Worm (Caenorhabditis elegans) whole organism, L2 larva: ENCODE results near the gene gst-30.
A peak's percentile ranks its signal among the peaks of the same experiment; 100 is the strongest.

Experiments used
- C34F6.9 ChIP-seq: fragments of 150-350 bp; optimal IDR thresholded peaks from 2 replicates; lab custom pipeline; 2014; ENCODE audit warnings: missing biosample characterization, missing genetic modification characterization
- F13H6.1 ChIP-seq: sonication (generic microtip); optimal IDR thresholded peaks from 2 replicates; lab custom pipeline; 2016; ENCODE audit warnings: missing genetic modification characterization, missing compliant biosample characterization
- R02D3.7 ChIP-seq: fragments of 150-350 bp; optimal IDR thresholded peaks from 2 replicates; lab custom pipeline; 2014; ENCODE audit warnings: missing biosample characterization, missing genetic modification characterization
- Y55F3AM.14 ChIP-seq: fragments of 200-800 bp; sonication (Bioruptor generic); optimal IDR thresholded peaks from 2 replicates; lab custom pipeline; 2018; ENCODE audit warnings: mild to moderate bottlenecking, missing genetic modification characterization, missing compliant biosample characterization
- ZK546.5 ChIP-seq: sonication (generic microtip); optimal IDR thresholded peaks from 2 replicates; lab custom pipeline; 2017; ENCODE audit warnings: missing biosample characterization, missing genetic modification characterization
- alr-1 ChIP-seq: fragments of 150-350 bp; optimal IDR thresholded peaks from 2 replicates; lab custom pipeline; 2014; ENCODE audit warnings: missing biosample characterization, missing genetic modification characterization
- aly-2 ChIP-seq: fragments of 150-350 bp; optimal IDR thresholded peaks from 2 replicates; lab custom pipeline; 2014; ENCODE audit warnings: missing biosample characterization, missing genetic modification characterization
- ama-1 ChIP-seq: fragments of 150-350 bp; optimal IDR thresholded peaks from 2 replicates; lab custom pipeline; 2018; ENCODE audit warnings: inconsistent platforms
- blmp-1 ChIP-seq: sonication (generic microtip); optimal IDR thresholded peaks from 2 replicates; lab custom pipeline; 2017; ENCODE audit warnings: missing genetic modification characterization, mild to moderate bottlenecking, missing compliant biosample characterization, antibody characterized with exemption, moderate library complexity; ENCODE audit not compliant: insufficient read depth
- ceh-16 ChIP-seq: fragments of 150-350 bp; optimal IDR thresholded peaks from 2 replicates; lab custom pipeline; 2014; ENCODE audit warnings: missing biosample characterization, missing genetic modification characterization
- ceh-82 ChIP-seq: fragments of 150-350 bp; optimal IDR thresholded peaks from 2 replicates; lab custom pipeline; 2014; ENCODE audit warnings: missing biosample characterization, missing genetic modification characterization
- crh-2 ChIP-seq: sonication (generic microtip); optimal IDR thresholded peaks from 2 replicates; lab custom pipeline; 2017; ENCODE audit warnings: missing biosample characterization, missing genetic modification characterization
- egl-27 ChIP-seq: sonication (generic microtip); optimal IDR thresholded peaks from 3 replicates; lab custom pipeline; 2017; ENCODE audit warnings: missing biosample characterization, missing genetic modification reagents, missing genetic modification characterization
- elt-1 ChIP-seq: fragments of 150-350 bp; optimal IDR thresholded peaks from 2 replicates; lab custom pipeline; 2014; ENCODE audit warnings: missing biosample characterization, missing genetic modification characterization
- elt-3 ChIP-seq: sonication (generic microtip); optimal IDR thresholded peaks from 2 replicates; lab custom pipeline; 2017; ENCODE audit warnings: missing biosample characterization, missing genetic modification characterization
- fos-1 ChIP-seq: fragments of 150-350 bp; optimal IDR thresholded peaks from 2 replicates; lab custom pipeline; 2014; ENCODE audit warnings: missing biosample characterization, missing genetic modification characterization
- gmeb-1 ChIP-seq: fragments of 150-350 bp; optimal IDR thresholded peaks from 2 replicates; lab custom pipeline; 2014; ENCODE audit warnings: missing biosample characterization, missing genetic modification characterization
- lin-11 ChIP-seq: fragments of 150-350 bp; sonication (generic microtip); optimal IDR thresholded peaks from 2 replicates; lab custom pipeline; 2014; ENCODE audit warnings: missing biosample characterization, missing genetic modification characterization, inconsistent platforms, mixed read lengths
- lin-13 ChIP-seq: fragments of 150-350 bp; optimal IDR thresholded peaks from 2 replicates; lab custom pipeline; 2014; ENCODE audit warnings: missing biosample characterization, missing genetic modification reagents, missing genetic modification characterization
- lin-39 ChIP-seq: fragments of 150-350 bp; optimal IDR thresholded peaks from 2 replicates; lab custom pipeline; 2014; ENCODE audit warnings: missing biosample characterization, missing genetic modification reagents, missing genetic modification characterization
- lsy-2 ChIP-seq, 2 experiments: fragments of 150-350 bp in 1 of 2; sonication (generic microtip) in 1 of 2; optimal IDR thresholded peaks; 2 replicates each; lab custom pipeline; 2014 to 2017; ENCODE audit warnings: missing biosample characterization in 2 of 2, missing genetic modification characterization in 2 of 2
- mab-5 ChIP-seq: fragments of 150-350 bp; optimal IDR thresholded peaks from 2 replicates; lab custom pipeline; 2014; ENCODE audit warnings: missing biosample characterization, missing genetic modification characterization
- mbf-1 ChIP-seq: sonication (generic microtip); optimal IDR thresholded peaks from 2 replicates; lab custom pipeline; 2017; ENCODE audit warnings: missing biosample characterization, missing genetic modification characterization
- mdl-1 ChIP-seq, 2 experiments: fragments of 150-350 bp in 1 of 2; sonication (generic microtip) in 1 of 2; optimal IDR thresholded peaks; 2 replicates each; lab custom pipeline; 2017; ENCODE audit warnings: missing biosample characterization in 2 of 2, missing genetic modification characterization in 2 of 2
- nhr-10 ChIP-seq: sonication (generic microtip); optimal IDR thresholded peaks from 2 replicates; lab custom pipeline; 2017; ENCODE audit warnings: missing biosample characterization, missing genetic modification characterization
- nhr-12 ChIP-seq: fragments of 150-350 bp; optimal IDR thresholded peaks from 2 replicates; lab custom pipeline; 2014; ENCODE audit warnings: missing biosample characterization, missing genetic modification characterization
- nhr-129 ChIP-seq: fragments of 150-350 bp; optimal IDR thresholded peaks from 2 replicates; lab custom pipeline; 2014; ENCODE audit warnings: missing biosample characterization, missing genetic modification characterization
- nhr-23 ChIP-seq: fragments of 150-350 bp; optimal IDR thresholded peaks from 2 replicates; lab custom pipeline; 2014; ENCODE audit warnings: missing biosample characterization, missing genetic modification reagents, missing genetic modification characterization
- nhr-25 ChIP-seq: fragments of 150-350 bp; sonication (generic microtip); optimal IDR thresholded peaks from 3 replicates; lab custom pipeline; 2014; ENCODE audit warnings: missing biosample characterization, missing genetic modification characterization
- nhr-6 ChIP-seq: fragments of 150-350 bp; optimal IDR thresholded peaks from 2 replicates; lab custom pipeline; 2014; ENCODE audit warnings: missing biosample characterization, missing genetic modification characterization
- nhr-77 ChIP-seq: fragments of 150-350 bp; optimal IDR thresholded peaks from 2 replicates; lab custom pipeline; 2014; ENCODE audit warnings: missing biosample characterization, missing genetic modification characterization
- peb-1 ChIP-seq: fragments of 150-350 bp; optimal IDR thresholded peaks from 2 replicates; lab custom pipeline; 2014; ENCODE audit warnings: missing biosample characterization, missing genetic modification characterization
- sem-4 ChIP-seq: fragments of 150-350 bp; optimal IDR thresholded peaks from 2 replicates; lab custom pipeline; 2014; ENCODE audit warnings: missing biosample characterization, missing genetic modification reagents, missing genetic modification characterization
- sma-3 ChIP-seq: sonication (generic microtip); optimal IDR thresholded peaks from 2 replicates; lab custom pipeline; 2016; ENCODE audit warnings: missing genetic modification reagents, missing genetic modification characterization, missing compliant biosample characterization
- sma-9 ChIP-seq, 2 experiments: fragments of 150-350 bp in 1 of 2; sonication (generic microtip) in 1 of 2; optimal IDR thresholded peaks; 2 replicates each; lab custom pipeline; 2014 to 2016; ENCODE audit warnings: missing genetic modification characterization in 2 of 2, mild to moderate bottlenecking in 1 of 2, missing biosample characterization in 1 of 2, missing compliant biosample characterization in 1 of 2, missing genetic modification reagents in 1 of 2, moderate library complexity in 1 of 2
- snpc-4 ChIP-seq: fragments of 150-350 bp; optimal IDR thresholded peaks from 2 replicates; lab custom pipeline; 2014; ENCODE audit warnings: missing biosample characterization, missing genetic modification characterization
- unc-39 ChIP-seq: fragments of 150-350 bp; optimal IDR thresholded peaks from 2 replicates; lab custom pipeline; 2014; ENCODE audit warnings: missing biosample characterization, missing genetic modification characterization
- unc-55 ChIP-seq: fragments of 150-350 bp; sonication (generic microtip); optimal IDR thresholded peaks from 3 replicates; lab custom pipeline; 2014; ENCODE audit warnings: missing biosample characterization, missing genetic modification reagents, missing genetic modification characterization
- unc-62 ChIP-seq: fragments of 150-350 bp; optimal IDR thresholded peaks from 2 replicates; lab custom pipeline; 2014; ENCODE audit warnings: missing biosample characterization, missing genetic modification reagents, missing genetic modification characterization
- ztf-1 ChIP-seq: fragments of 200-800 bp; sonication (Bioruptor generic); conservative IDR thresholded peaks from 2 replicates; pipeline ENCODE4 v1.3.6; 2022; ENCODE audit warnings: missing genetic modification characterization, missing compliant biosample characterization
- ztf-11 ChIP-seq: sonication (generic microtip); optimal IDR thresholded peaks from 2 replicates; lab custom pipeline; 2017; ENCODE audit warnings: missing biosample characterization, missing genetic modification characterization
- ztf-4 ChIP-seq: fragments of 150-350 bp; optimal IDR thresholded peaks from 2 replicates; lab custom pipeline; 2014; ENCODE audit warnings: missing biosample characterization, missing genetic modification characterization

Gene gst-30

DNA sequence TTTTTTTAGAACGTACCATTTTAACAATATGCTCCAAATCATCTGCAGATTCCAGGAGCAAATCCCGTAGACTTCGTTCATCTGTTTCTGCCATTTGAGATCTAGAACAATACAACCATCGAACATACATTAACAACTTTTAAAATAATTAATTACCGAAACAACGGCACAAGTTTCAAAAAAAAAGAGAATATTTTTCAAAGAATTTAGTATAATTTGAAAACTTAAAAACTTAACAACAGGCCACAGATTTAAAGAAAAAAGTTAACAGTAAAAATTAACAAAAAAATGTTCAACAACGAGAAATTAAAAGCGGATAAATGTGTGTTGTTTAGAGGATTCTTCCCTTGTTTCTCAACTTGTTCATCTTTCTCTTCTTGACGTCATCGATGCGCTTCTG is 9.0 kb upstream of the gst-30 start, which contains the start of gene mdt-4:
mdt-4 (minus strand) TSS at position 101 of the 400 bp plus-strand sequence.
- TF ChIP-seq crh-2 (tag; lab: Kevin White, UChicago) = no peak
- TF ChIP-seq nhr-129 (tag; lab: Kevin White, UChicago) = no peak
- no peak for TF ChIP-seq mbf-1 (tag; lab: Kevin White, UChicago)
- TF ChIP-seq nhr-10 (tag; lab: Kevin White, UChicago) = no peak
- TF ChIP-seq R02D3.7 = no peak
- TF ChIP-seq egl-27 (tag; lab: Kevin White, UChicago) = no peak
- TF ChIP-seq peb-1 (tag; lab: Kevin White, UChicago) = no peak
- TF ChIP-seq mdl-1 (tag; optimal IDR thresholded peaks at IDR 0.05; lab: Kevin White, UChicago) = no peak
- no peak for TF ChIP-seq ama-1
- no peak for TF ChIP-seq Y55F3AM.14 (GFP tag; lab: Kevin White, UChicago)
- no peak for TF ChIP-seq C34F6.9 (tag; lab: Kevin White, UChicago)
- TF ChIP-seq ceh-16 = no peak
- TF ChIP-seq ZK546.5 = no peak
- no peak for TF ChIP-seq lin-13 (GFP tag; lab: Kevin White, UChicago)
- TF ChIP-seq sem-4 (tag; lab: Kevin White, UChicago) = no peak
- TF ChIP-seq snpc-4 = no peak
- TF ChIP-seq nhr-25 (tag; lab: Kevin White, UChicago) = no peak

DNA sequence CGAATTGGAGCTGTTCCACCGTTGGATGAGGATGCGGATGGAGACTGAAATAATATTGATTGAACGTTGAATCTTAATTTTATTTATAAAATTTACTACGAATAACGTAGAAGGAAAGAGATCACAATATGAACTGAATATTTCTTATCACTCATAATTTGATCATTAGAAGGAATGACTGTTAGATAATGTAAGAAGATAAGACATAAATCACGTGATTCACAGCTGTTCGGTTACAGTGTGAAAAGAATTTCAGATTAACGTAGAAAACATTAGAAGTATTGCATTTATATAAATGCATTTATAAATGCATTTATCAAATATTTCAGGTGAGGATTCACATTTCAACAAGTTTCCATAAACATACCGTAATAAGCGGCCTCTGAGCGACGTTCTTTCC is 8.0 kb upstream of the gst-30 start:
- TF ChIP-seq nhr-6 (no peak), nhr-23 (tag; lab: Kevin White, UChicago) (no peak), sma-9 (GFP tag; optimal IDR thresholded peaks at IDR 0.05; lab: Kevin White, UChicago) (peak; percentile 40), sma-9 (tag; optimal IDR thresholded peaks at IDR 0.05; lab: Kevin White, UChicago) (no peak), ztf-11 (no peak), unc-62 (GFP tag; lab: Kevin White, UChicago) (no peak), fos-1 (tag; lab: Kevin White, UChicago) (peak; percentile 75), gmeb-1 (peak; percentile 7), snpc-4 (no peak), crh-2 (tag; lab: Kevin White, UChicago) (peak; percentile 19), ceh-16 (no peak)

DNA sequence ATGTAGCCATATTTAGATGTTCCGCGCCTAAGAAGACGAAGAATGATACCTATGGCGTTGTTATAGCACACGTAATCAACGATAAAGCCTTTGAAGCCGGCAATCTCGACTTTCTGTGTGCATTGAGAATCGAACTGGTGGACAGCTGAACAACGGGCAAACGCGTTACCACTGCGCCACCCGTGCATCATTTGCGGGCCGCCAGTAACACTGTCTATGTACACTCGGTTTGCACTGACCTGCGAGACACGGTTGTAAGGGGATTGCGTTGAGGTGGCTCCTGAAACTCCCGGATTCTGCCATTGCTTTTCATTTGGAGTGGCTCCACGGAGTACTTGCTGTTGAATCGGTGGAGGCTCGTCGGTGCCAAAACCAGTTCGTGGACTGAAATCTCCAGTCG is 7.5 kb upstream of the gst-30 start:
- TF ChIP-seq nhr-129 (tag; lab: Kevin White, UChicago) = peak; percentile 72
- peak; percentile 27 for TF ChIP-seq lin-11 (tag; lab: Kevin White, UChicago)
- no peak for TF ChIP-seq mab-5 (tag; lab: Kevin White, UChicago)
- TF ChIP-seq sma-9 (GFP tag; optimal IDR thresholded peaks at IDR 0.05; lab: Kevin White, UChicago) = peak; percentile 34
- no peak for TF ChIP-seq sma-9 (tag; optimal IDR thresholded peaks at IDR 0.05; lab: Kevin White, UChicago)
- TF ChIP-seq peb-1 (tag; lab: Kevin White, UChicago) = no peak
- no peak for TF ChIP-seq lin-13 (GFP tag; lab: Kevin White, UChicago)
- no peak for TF ChIP-seq elt-1 (tag; lab: Kevin White, UChicago)
- peak; percentile 19 for TF ChIP-seq Y55F3AM.14 (GFP tag; lab: Kevin White, UChicago)
- TF ChIP-seq unc-39 (tag; lab: Kevin White, UChicago) = no peak
- TF ChIP-seq unc-62 (GFP tag; lab: Kevin White, UChicago) = no peak
- TF ChIP-seq nhr-23 (tag; lab: Kevin White, UChicago) = no peak
- TF ChIP-seq ZK546.5 = no peak
- TF ChIP-seq ztf-4 (tag; lab: Kevin White, UChicago) = no peak
- no peak for TF ChIP-seq nhr-77 (tag; lab: Kevin White, UChicago)
- no peak for TF ChIP-seq snpc-4
- no peak for TF ChIP-seq ztf-11
- peak; percentile 22 for TF ChIP-seq gmeb-1
- no peak for TF ChIP-seq alr-1 (tag; lab: Kevin White, UChicago)
- TF ChIP-seq elt-3 (tag; lab: Kevin White, UChicago) = no peak
- no peak for TF ChIP-seq nhr-25 (tag; lab: Kevin White, UChicago)
- no peak for TF ChIP-seq nhr-6
- TF ChIP-seq nhr-10 (tag; lab: Kevin White, UChicago) = no peak
- TF ChIP-seq ceh-16 = no peak
- TF ChIP-seq C34F6.9 (tag; lab: Kevin White, UChicago) = peak; percentile 27
- TF ChIP-seq sem-4 (tag; lab: Kevin White, UChicago) = no peak
- TF ChIP-seq unc-55 (GFP tag; lab: Kevin White, UChicago) = peak; percentile 7
- TF ChIP-seq mbf-1 (tag; lab: Kevin White, UChicago) = no peak
- peak; percentile 6 for TF ChIP-seq fos-1 (tag; lab: Kevin White, UChicago)
- TF ChIP-seq egl-27 (tag; lab: Kevin White, UChicago) = no peak
- TF ChIP-seq sma-3 (GFP tag; lab: Kevin White, UChicago) = peak; percentile 52
- peak; percentile 31 for TF ChIP-seq ama-1
- TF ChIP-seq aly-2 (tag; lab: Kevin White, UChicago) = no peak
- peak in 1 of 2 experiments; percentile 13 for TF ChIP-seq lsy-2 (tag; optimal IDR thresholded peaks at IDR 0.05; lab: Kevin White, UChicago)
- TF ChIP-seq crh-2 (tag; lab: Kevin White, UChicago) = no peak
- no peak for TF ChIP-seq ztf-1 (GFP tag; lab: Robert Waterston, UW)
- no peak for TF ChIP-seq ceh-82 (tag; lab: Kevin White, UChicago)
- TF ChIP-seq mdl-1 (tag; optimal IDR thresholded peaks at IDR 0.05; lab: Kevin White, UChicago) = no peak
- peak; percentile 27 for TF ChIP-seq F13H6.1 (tag; lab: Kevin White, UChicago)
- no peak for TF ChIP-seq lin-39 (tag; lab: Kevin White, UChicago)
- no peak for TF ChIP-seq blmp-1 (tag; lab: Kevin White, UChicago)
- TF ChIP-seq R02D3.7 = no peak
- TF ChIP-seq nhr-12 (tag; lab: Kevin White, UChicago) = no peak
